Worm (Caenorhabditis elegans) whole organism, L2 larva: Measurements from ENCODE around the gene catp-6.

Source experiments
- F13H6.1 ChIP-seq: sonication (generic microtip); optimal IDR thresholded peaks from 2 replicates; lab custom pipeline; 2016; ENCODE audit warnings: missing genetic modification characterization, missing compliant biosample characterization
- R02D3.7 ChIP-seq: fragments of 150-350 bp; optimal IDR thresholded peaks from 2 replicates; lab custom pipeline; 2014; ENCODE audit warnings: missing biosample characterization, missing genetic modification characterization
- Y55F3AM.14 ChIP-seq: fragments of 200-800 bp; sonication (Bioruptor generic); optimal IDR thresholded peaks from 2 replicates; lab custom pipeline; 2018; ENCODE audit warnings: mild to moderate bottlenecking, missing genetic modification characterization, missing compliant biosample characterization
- ZK546.5 ChIP-seq: sonication (generic microtip); optimal IDR thresholded peaks from 2 replicates; lab custom pipeline; 2017; ENCODE audit warnings: missing biosample characterization, missing genetic modification characterization
- alr-1 ChIP-seq: fragments of 150-350 bp; optimal IDR thresholded peaks from 2 replicates; lab custom pipeline; 2014; ENCODE audit warnings: missing biosample characterization, missing genetic modification characterization
- aly-2 ChIP-seq: fragments of 150-350 bp; optimal IDR thresholded peaks from 2 replicates; lab custom pipeline; 2014; ENCODE audit warnings: missing biosample characterization, missing genetic modification characterization
- ama-1 ChIP-seq: fragments of 150-350 bp; optimal IDR thresholded peaks from 2 replicates; lab custom pipeline; 2018; ENCODE audit warnings: inconsistent platforms
- blmp-1 ChIP-seq: sonication (generic microtip); optimal IDR thresholded peaks from 2 replicates; lab custom pipeline; 2017; ENCODE audit warnings: missing genetic modification characterization, mild to moderate bottlenecking, missing compliant biosample characterization, antibody characterized with exemption, moderate library complexity; ENCODE audit not compliant: insufficient read depth
- ceh-16 ChIP-seq: fragments of 150-350 bp; optimal IDR thresholded peaks from 2 replicates; lab custom pipeline; 2014; ENCODE audit warnings: missing biosample characterization, missing genetic modification characterization
- crh-2 ChIP-seq: sonication (generic microtip); optimal IDR thresholded peaks from 2 replicates; lab custom pipeline; 2017; ENCODE audit warnings: missing biosample characterization, missing genetic modification characterization
- egl-27 ChIP-seq: sonication (generic microtip); optimal IDR thresholded peaks from 3 replicates; lab custom pipeline; 2017; ENCODE audit warnings: missing biosample characterization, missing genetic modification reagents, missing genetic modification characterization
- elt-3 ChIP-seq: sonication (generic microtip); optimal IDR thresholded peaks from 2 replicates; lab custom pipeline; 2017; ENCODE audit warnings: missing biosample characterization, missing genetic modification characterization
- gmeb-1 ChIP-seq: fragments of 150-350 bp; optimal IDR thresholded peaks from 2 replicates; lab custom pipeline; 2014; ENCODE audit warnings: missing biosample characterization, missing genetic modification characterization
- lin-11 ChIP-seq: fragments of 150-350 bp; sonication (generic microtip); optimal IDR thresholded peaks from 2 replicates; lab custom pipeline; 2014; ENCODE audit warnings: missing biosample characterization, missing genetic modification characterization, inconsistent platforms, mixed read lengths
- lin-13 ChIP-seq: fragments of 150-350 bp; optimal IDR thresholded peaks from 2 replicates; lab custom pipeline; 2014; ENCODE audit warnings: missing biosample characterization, missing genetic modification reagents, missing genetic modification characterization
- lin-39 ChIP-seq: fragments of 150-350 bp; optimal IDR thresholded peaks from 2 replicates; lab custom pipeline; 2014; ENCODE audit warnings: missing biosample characterization, missing genetic modification reagents, missing genetic modification characterization
- mbf-1 ChIP-seq: sonication (generic microtip); optimal IDR thresholded peaks from 2 replicates; lab custom pipeline; 2017; ENCODE audit warnings: missing biosample characterization, missing genetic modification characterization
- mdl-1 ChIP-seq, 2 experiments: fragments of 150-350 bp in 1 of 2; sonication (generic microtip) in 1 of 2; optimal IDR thresholded peaks; 2 replicates each; lab custom pipeline; 2017; ENCODE audit warnings: missing biosample characterization in 2 of 2, missing genetic modification characterization in 2 of 2
- nhr-12 ChIP-seq: fragments of 150-350 bp; optimal IDR thresholded peaks from 2 replicates; lab custom pipeline; 2014; ENCODE audit warnings: missing biosample characterization, missing genetic modification characterization
- nhr-129 ChIP-seq: fragments of 150-350 bp; optimal IDR thresholded peaks from 2 replicates; lab custom pipeline; 2014; ENCODE audit warnings: missing biosample characterization, missing genetic modification characterization
- nhr-21 ChIP-seq: fragments of 150-350 bp; optimal IDR thresholded peaks from 2 replicates; lab custom pipeline; 2014; ENCODE audit warnings: missing biosample characterization, missing genetic modification characterization
- nhr-237 ChIP-seq: fragments of 150-350 bp; optimal IDR thresholded peaks from 2 replicates; lab custom pipeline; 2014; ENCODE audit warnings: missing biosample characterization, missing genetic modification characterization
- nhr-6 ChIP-seq: fragments of 150-350 bp; optimal IDR thresholded peaks from 2 replicates; lab custom pipeline; 2014; ENCODE audit warnings: missing biosample characterization, missing genetic modification characterization
- nhr-77 ChIP-seq: fragments of 150-350 bp; optimal IDR thresholded peaks from 2 replicates; lab custom pipeline; 2014; ENCODE audit warnings: missing biosample characterization, missing genetic modification characterization
- peb-1 ChIP-seq: fragments of 150-350 bp; optimal IDR thresholded peaks from 2 replicates; lab custom pipeline; 2014; ENCODE audit warnings: missing biosample characterization, missing genetic modification characterization
- sem-4 ChIP-seq: fragments of 150-350 bp; optimal IDR thresholded peaks from 2 replicates; lab custom pipeline; 2014; ENCODE audit warnings: missing biosample characterization, missing genetic modification reagents, missing genetic modification characterization
- skn-1 ChIP-seq: sonication (generic microtip); optimal IDR thresholded peaks from 2 replicates; lab custom pipeline; 2017; ENCODE audit warnings: missing biosample characterization, missing genetic modification characterization
- sma-3 ChIP-seq: sonication (generic microtip); optimal IDR thresholded peaks from 2 replicates; lab custom pipeline; 2016; ENCODE audit warnings: missing genetic modification reagents, missing genetic modification characterization, missing compliant biosample characterization
- sma-9 ChIP-seq, 2 experiments: fragments of 150-350 bp in 1 of 2; sonication (generic microtip) in 1 of 2; optimal IDR thresholded peaks; 2 replicates each; lab custom pipeline; 2014 to 2016; ENCODE audit warnings: missing genetic modification characterization in 2 of 2, mild to moderate bottlenecking in 1 of 2, missing biosample characterization in 1 of 2, missing compliant biosample characterization in 1 of 2, missing genetic modification reagents in 1 of 2, moderate library complexity in 1 of 2
- snpc-4 ChIP-seq: fragments of 150-350 bp; optimal IDR thresholded peaks from 2 replicates; lab custom pipeline; 2014; ENCODE audit warnings: missing biosample characterization, missing genetic modification characterization
- unc-39 ChIP-seq: fragments of 150-350 bp; optimal IDR thresholded peaks from 2 replicates; lab custom pipeline; 2014; ENCODE audit warnings: missing biosample characterization, missing genetic modification characterization
- unc-62 ChIP-seq: fragments of 150-350 bp; optimal IDR thresholded peaks from 2 replicates; lab custom pipeline; 2014; ENCODE audit warnings: missing biosample characterization, missing genetic modification reagents, missing genetic modification characterization
- zag-1 ChIP-seq: fragments of 150-350 bp; optimal IDR thresholded peaks from 2 replicates; lab custom pipeline; 2014; ENCODE audit warnings: missing biosample characterization, missing genetic modification characterization
- ztf-1 ChIP-seq: fragments of 200-800 bp; sonication (Bioruptor generic); conservative IDR thresholded peaks from 2 replicates; pipeline ENCODE4 v1.3.6; 2022; ENCODE audit warnings: missing genetic modification characterization, missing compliant biosample characterization

Gene catp-6

ce11 chrIV:9848075-9848474, 23.7 kb upstream of the catp-6 start, which contains the start of gene K07F5.7:
Gene K07F5.7 (minus strand): TSS chrIV:9848175.
- no peak for TF ChIP-seq Y55F3AM.14
- TF ChIP-seq egl-27 (tag; lab: Kevin White, UChicago), result no peak
- no peak for TF ChIP-seq alr-1 (tag; lab: Kevin White, UChicago)
- TF ChIP-seq lin-13 (GFP tag; lab: Kevin White, UChicago), result no peak
- no peak for TF ChIP-seq sma-3 (GFP tag; lab: Kevin White, UChicago)
- TF ChIP-seq mbf-1 (tag; lab: Kevin White, UChicago), result no peak
- no peak for TF ChIP-seq snpc-4
- no peak for TF ChIP-seq skn-1 (tag; lab: Kevin White, UChicago)
- TF ChIP-seq blmp-1 (tag; lab: Kevin White, UChicago), result no peak
- no peak for TF ChIP-seq aly-2 (tag; lab: Kevin White, UChicago)
- TF ChIP-seq mdl-1 (tag; optimal IDR thresholded peaks at IDR 0.05; lab: Kevin White, UChicago), result no peak
- no peak for TF ChIP-seq nhr-12 (tag; lab: Kevin White, UChicago)
- no peak for TF ChIP-seq unc-62
- no peak for TF ChIP-seq lin-11 (tag; lab: Kevin White, UChicago)
- no peak for TF ChIP-seq sma-9 (GFP tag; optimal IDR thresholded peaks at IDR 0.05; lab: Kevin White, UChicago)
- no peak for TF ChIP-seq sma-9 (tag; optimal IDR thresholded peaks at IDR 0.05; lab: Kevin White, UChicago)
- TF ChIP-seq elt-3 (tag; lab: Kevin White, UChicago), result no peak

ce11 chrIV:9846574-9846973, 22.2 kb upstream of the catp-6 start, which contains the start of gene K07F5.6:
Gene K07F5.6 (minus strand): TSS chrIV:9846674.
- TF ChIP-seq nhr-6, result no peak
- no peak for TF ChIP-seq lin-13 (GFP tag; lab: Kevin White, UChicago)
- TF ChIP-seq ceh-16 (tag; lab: Kevin White, UChicago), result no peak
- no peak for TF ChIP-seq unc-62
- TF ChIP-seq, all 48 proteins: peak for 0

- no peak for TF ChIP-seq sma-9 (GFP tag; optimal IDR thresholded peaks at IDR 0.05; lab: Kevin White, UChicago)
- TF ChIP-seq sma-9 (tag; optimal IDR thresholded peaks at IDR 0.05; lab: Kevin White, UChicago), result no peak
- no peak for TF ChIP-seq ztf-1 (GFP tag; lab: Robert Waterston, UW)
- TF ChIP-seq crh-2 (tag; lab: Kevin White, UChicago), result no peak
- no peak for TF ChIP-seq elt-3 (tag; lab: Kevin White, UChicago)
- no peak for TF ChIP-seq nhr-6
These were observed 19.4 kb upstream of the catp-6 start, which contains the start of gene nspd-2 for ce11 chrIV:9843760-9844159. Gene nspd-2 (plus strand): TSS chrIV:9844060.

- TF ChIP-seq unc-39 (tag; lab: Kevin White, UChicago) (no peak), ztf-1 (GFP tag; lab: Robert Waterston, UW) (no peak), egl-27 (tag; lab: Kevin White, UChicago) (no peak), R02D3.7 (no peak), ZK546.5 (tag; lab: Kevin White, UChicago) (no peak), gmeb-1 (tag; lab: Kevin White, UChicago) (no peak), aly-2 (tag; lab: Kevin White, UChicago) (no peak), mbf-1 (tag; lab: Kevin White, UChicago) (no peak), sma-9 (GFP tag; optimal IDR thresholded peaks at IDR 0.05; lab: Kevin White, UChicago) (no peak), sma-9 (tag; optimal IDR thresholded peaks at IDR 0.05; lab: Kevin White, UChicago) (no peak), lin-39 (tag; lab: Kevin White, UChicago) (no peak)
These were observed 17.7 kb upstream of the catp-6 start, which contains the start of gene K07F5.17 for ce11 chrIV:9842071-9842470. Gene K07F5.17 (plus strand): TSS chrIV:9842371.

ce11 chrIV:9840984-9841590, 16.7 kb upstream of the catp-6 start, which contains the start of the genes kin-24 and msp-56:
Gene kin-24 (minus strand): TSS chrIV:9841084.
Gene msp-56 (plus strand): TSS chrIV:9841540.
- TF ChIP-seq lin-39 (tag; lab: Kevin White, UChicago), result no peak
- no peak for TF ChIP-seq nhr-77 (tag; lab: Kevin White, UChicago)
- TF ChIP-seq peb-1 (tag; lab: Kevin White, UChicago), result no peak
- TF ChIP-seq F13H6.1 (tag; lab: Kevin White, UChicago), result no peak
- TF ChIP-seq elt-3 (tag; lab: Kevin White, UChicago), result no peak
- TF ChIP-seq sma-3 (GFP tag; lab: Kevin White, UChicago), result no peak
- no peak for TF ChIP-seq mdl-1 (tag; optimal IDR thresholded peaks at IDR 0.05; lab: Kevin White, UChicago)
- no peak for TF ChIP-seq sem-4
- no peak for TF ChIP-seq zag-1
- no peak for TF ChIP-seq nhr-237 (tag; lab: Kevin White, UChicago)
- no peak for TF ChIP-seq ama-1 (lab: Kevin White, UChicago)
- no peak for TF ChIP-seq egl-27 (tag; lab: Kevin White, UChicago)
- TF ChIP-seq unc-62, result no peak
- no peak for TF ChIP-seq nhr-129 (tag; lab: Kevin White, UChicago)
- no peak for TF ChIP-seq snpc-4
- no peak for TF ChIP-seq sma-9 (GFP tag; optimal IDR thresholded peaks at IDR 0.05; lab: Kevin White, UChicago)
- TF ChIP-seq sma-9 (tag; optimal IDR thresholded peaks at IDR 0.05; lab: Kevin White, UChicago), result no peak
- TF ChIP-seq nhr-6, result no peak
- no peak for TF ChIP-seq nhr-21
